Worm (Caenorhabditis elegans): Measurements from ENCODE around the gene nhx-3.

- no peak for TF ChIP-seq mxl-2 (GFP tag; conservative IDR thresholded peaks at IDR 0.05)
- no peak for TF ChIP-seq lin-15B (tag; optimal IDR thresholded peaks at IDR 0.05)
- no peak for TF ChIP-seq aly-2 (tag; optimal IDR thresholded peaks at IDR 0.05)
- no peak for TF ChIP-seq fos-1 (tag; optimal IDR thresholded peaks at IDR 0.05)
- no peak for TF ChIP-seq tra-1 (GFP tag; IDR thresholded peaks at IDR 0.05)
- no peak for TF ChIP-seq F44E2.7 (GFP tag; IDR thresholded peaks at IDR 0.05)
- TF ChIP-seq egl-27 (tag; optimal IDR thresholded peaks at IDR 0.05) = no peak
- TF ChIP-seq mdl-1 (tag; optimal IDR thresholded peaks at IDR 0.05) = no peak
- TF ChIP-seq ama-1 (optimal IDR thresholded peaks at IDR 0.05) = no peak
Measured at ce11 chrV:7555875-7556274, 10.6 kb upstream of the nhx-3 start.
